Worm (Caenorhabditis elegans): Measurements from ENCODE around the gene T13A10.1.

- TF ChIP-seq B0310.2 (tag; optimal IDR thresholded peaks at IDR 0.05): no peak
- no peak for TF ChIP-seq ama-1 (optimal IDR thresholded peaks at IDR 0.05)
- no peak for TF ChIP-seq ceh-36 (tag; optimal IDR thresholded peaks at IDR 0.05)
Observed at ce11 chrIV:6284277-6284676, 8.4 kb downstream of the T13A10.1 start, which contains the start of gene ops-1.

Measured in whole organism, early embryonic.